Fruit fly (Drosophila melanogaster) whole organism, pupa: ENCODE results near the gene CG13049.

Experiments
- CG10348 ChIP-seq: fragments of 200-800 bp; sonication (Bioruptor generic); IDR thresholded peaks from 2 replicates; pipeline ENCODE4 v1.3.6; 2022; ENCODE audit warnings: missing biosample characterization, missing genetic modification characterization
- CG12605 ChIP-seq: fragments of 200-800 bp; sonication (Bioruptor generic); IDR thresholded peaks from 2 replicates; pipeline ENCODE4 v1.3.6; 2022; ENCODE audit warnings: missing biosample characterization, missing genetic modification characterization
- CG13204 ChIP-seq: fragments of 200-800 bp; sonication (Bioruptor generic); optimal IDR thresholded peaks from 2 replicates; lab custom pipeline; 2018; ENCODE audit warnings: missing biosample characterization, mild to moderate bottlenecking, missing genetic modification characterization, moderate library complexity
- CG14655 ChIP-seq: fragments of 200-800 bp; sonication (Bioruptor generic); optimal IDR thresholded peaks from 3 replicates; lab custom pipeline; 2017; ENCODE audit warnings: mild to moderate bottlenecking, missing biosample characterization, missing genetic modification reagents, missing genetic modification characterization
- CG15710 ChIP-seq: fragments of 200-800 bp; sonication (Bioruptor generic); optimal IDR thresholded peaks from 2 replicates; lab custom pipeline; 2018; ENCODE audit warnings: missing biosample characterization, mild to moderate bottlenecking, missing genetic modification characterization, moderate library complexity
- CG17806 ChIP-seq: fragments of 200-800 bp; sonication (Bioruptor generic); optimal IDR thresholded peaks from 2 replicates; lab custom pipeline; 2018; ENCODE audit warnings: missing biosample characterization, mild to moderate bottlenecking, missing genetic modification characterization, moderate library complexity
- CG34367 ChIP-seq: fragments of 200-800 bp; sonication (Bioruptor generic); optimal IDR thresholded peaks from 2 replicates; lab custom pipeline; 2018; ENCODE audit warnings: missing biosample characterization, mild to moderate bottlenecking, missing genetic modification characterization
- CG4496 ChIP-seq: fragments of 200-800 bp; sonication (Bioruptor generic); IDR thresholded peaks from 3 replicates; pipeline ENCODE4 v1.3.6; 2022; ENCODE audit warnings: missing biosample characterization, missing genetic modification characterization
- D1 ChIP-seq: fragments of 200-800 bp; sonication (Bioruptor generic); optimal IDR thresholded peaks from 2 replicates; lab custom pipeline; 2018; ENCODE audit warnings: missing biosample characterization, mild to moderate bottlenecking, missing genetic modification characterization, moderate library complexity
- EcR ChIP-seq: fragments of 200-800 bp; sonication (Bioruptor generic); optimal IDR thresholded peaks from 3 replicates; lab custom pipeline; 2019; ENCODE audit warnings: missing biosample characterization, missing genetic modification characterization, mild to moderate bottlenecking, moderate library complexity, missing genetic modification reagents
- Pif1A ChIP-seq: fragments of 200-800 bp; sonication (Bioruptor generic); optimal IDR thresholded peaks from 3 replicates; lab custom pipeline; 2016; ENCODE audit warnings: missing biosample characterization, missing genetic modification characterization
- fd96Ca ChIP-seq: fragments of 200-800 bp; sonication (Bioruptor generic); IDR thresholded peaks from 3 replicates; pipeline ENCODE4 v1.3.6; 2022; ENCODE audit warnings: missing biosample characterization, missing genetic modification characterization
- gl ChIP-seq: fragments of 200-800 bp; sonication (Bioruptor generic); optimal IDR thresholded peaks from 2 replicates; lab custom pipeline; 2018; ENCODE audit warnings: missing biosample characterization, mild to moderate bottlenecking, missing genetic modification characterization

dm6 chr3L:16257118-16257627 is 24.6 kb downstream of the CG13049 start, which contains the start of gene CG13054:
- peak; percentile 65; the same call in 1 of the 2 replicates for TF ChIP-seq CG12605 (GFP tag; lab: Robert Waterston, UW)
- no peak for TF ChIP-seq CG10348
- TF ChIP-seq D1 (tag; lab: Kevin White, UChicago) = no peak
- no peak for TF ChIP-seq CG14655 (GFP tag; lab: Kevin White, UChicago)
- TF ChIP-seq gl (tag; lab: Kevin White, UChicago) = no peak
- no peak for TF ChIP-seq CG34367 (tag; lab: Kevin White, UChicago)
- no peak for TF ChIP-seq CG15710 (tag; lab: Kevin White, UChicago)
- no peak for TF ChIP-seq CG13204
- TF ChIP-seq CG17806 (tag; lab: Kevin White, UChicago) = no peak
- TF ChIP-seq CG4496 (GFP tag; lab: Robert Waterston, UW) = 0 out of 3 replicates have a peak, but pooled peaks have one; percentile 48
- no peak for TF ChIP-seq fd96Ca (GFP tag; lab: Robert Waterston, UW)
- no peak for TF ChIP-seq Pif1A (GFP tag; lab: Kevin White, UChicago)
- no peak for TF ChIP-seq EcR (GFP tag; lab: Kevin White, UChicago)
